Fruit fly (Drosophila melanogaster): Measurements from ENCODE around the gene sv.

- TF ChIP-seq ttk (optimal IDR thresholded peaks at IDR 0.05) (no peak), psq (optimal IDR thresholded peaks at IDR 0.05) (no peak), Sin3A (optimal IDR thresholded peaks at IDR 0.05) (no peak)
Measured at dm6 chr4:1115299-1115698, 26.7 kb downstream of the sv start.
